Worm (Caenorhabditis elegans) whole organism, midembryonic: ENCODE data around the gene sars-2.

Experiments
- ref-1 ChIP-seq: fragments of 200-800 bp; sonication (Bioruptor generic); conservative IDR thresholded peaks from 2 replicates; pipeline ENCODE4 v1.3.6; 2022; ENCODE audit warnings: missing genetic modification reagents, missing genetic modification characterization, missing compliant biosample characterization
- tab-1 ChIP-seq: fragments of 200-800 bp; sonication (Bioruptor generic); IDR thresholded peaks from 2 replicates; pipeline ENCODE4 v1.3.6; 2022; ENCODE audit warnings: missing genetic modification characterization, missing compliant biosample characterization

DNA sequence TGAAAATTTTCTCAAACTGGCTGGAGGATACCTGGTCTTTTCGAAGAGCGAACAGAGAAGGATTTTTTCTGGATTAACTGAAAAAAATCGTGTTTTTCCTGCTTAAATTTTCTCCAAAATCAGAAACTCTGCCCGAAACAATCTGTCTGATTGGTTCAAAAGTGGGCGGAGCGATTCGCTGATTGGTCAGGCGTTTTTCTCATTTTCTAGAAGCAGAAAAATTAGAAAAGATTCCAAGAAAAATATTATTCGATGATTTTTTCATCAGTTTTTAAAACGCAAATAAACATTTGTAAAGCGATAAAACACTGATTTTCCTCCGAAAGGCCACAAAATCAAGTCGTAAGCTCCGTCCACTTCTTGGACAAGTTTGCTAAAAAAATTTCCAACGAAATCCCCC is 41.5 kb downstream of the sars-2 start:
- TF ChIP-seq ref-1 (no peak), tab-1 (GFP tag; lab: Robert Waterston, UW) (no peak)
